ENCODE assay signal across 1 fruit fly cellular context in genomic region chrX:12719152-12719779, dm6.
TF ChIP-seq lines count a peak whose summit lies in the region.

No protein-coding gene starts in this region.

TF ChIP-seq in whole organism, embryonic, 481 proteins besides CTCF, POLR2A, EP300 and RAD21 (continued from another document and continues in another):
- TF ChIP-seq tna (GFP tag; IDR thresholded peaks at IDR 0.05; lab: Robert Waterston, UW; ENCODE audit: partially characterized antibody) (no peak), Ets97D (GFP tag; optimal IDR thresholded peaks at IDR 0.05; lab: Kevin White, UChicago) (no peak), CG14441 (GFP tag; IDR thresholded peaks at IDR 0.05; lab: Robert Waterston, UW) (peak; percentile 69), MESR4 (GFP tag; optimal IDR thresholded peaks at IDR 0.05; lab: Kevin White, UChicago) (no peak), psq (GFP tag; optimal IDR thresholded peaks at IDR 0.05; lab: Kevin White, UChicago) (no peak), Doc2 (GFP tag; IDR thresholded peaks at IDR 0.05; lab: Robert Waterston, UW) (no peak), Fer1 (GFP tag; optimal IDR thresholded peaks at IDR 0.05; lab: Kevin White, UChicago) (peak; percentile 73), Atf6 (GFP tag; IDR thresholded peaks at IDR 0.05; lab: Robert Waterston, UW) (peak; percentile 73), CG12659 (GFP tag; optimal IDR thresholded peaks at IDR 0.05; lab: Kevin White, UChicago) (peak; percentile 57), NC2α (GFP tag; optimal IDR thresholded peaks at IDR 0.05; lab: Kevin White, UChicago) (peak; percentile 11), Dad (GFP tag; optimal IDR thresholded peaks at IDR 0.05; lab: Kevin White, UChicago) (peak; percentile 68), CG33213 (GFP tag; optimal IDR thresholded peaks at IDR 0.05; lab: Kevin White, UChicago) (peak; percentile 56), bcd (GFP tag; optimal IDR thresholded peaks at IDR 0.05; lab: Kevin White, UChicago) (peak; percentile 67), Dip2 (GFP tag; IDR thresholded peaks at IDR 0.05; lab: Robert Waterston, UW) (no peak), CG17829 (tag; optimal IDR thresholded peaks at IDR 0.05; lab: Kevin White, UChicago) (peak; percentile 54), CG8388 (GFP tag; optimal IDR thresholded peaks at IDR 0.05; lab: Kevin White, UChicago) (peak; percentile 55), CG2678 (tag; optimal IDR thresholded peaks at IDR 0.05; lab: Kevin White, UChicago) (peak; percentile 75), CG32772 (GFP tag; IDR thresholded peaks at IDR 0.05; lab: Robert Waterston, UW) (peak; percentile 40; the same call in 1 of the 2 replicates), prd (optimal IDR thresholded peaks at IDR 0.05; lab: Kevin White, UChicago) (no peak), prd (GFP tag; IDR thresholded peaks at IDR 0.05; lab: Robert Waterston, UW) (peak; percentile 76), CG10147 (GFP tag; optimal IDR thresholded peaks at IDR 0.05; lab: Kevin White, UChicago) (peak; percentile 48), sim (GFP tag; IDR thresholded peaks at IDR 0.05; lab: Robert Waterston, UW) (no peak), ATbp (GFP tag; optimal IDR thresholded peaks at IDR 0.05; lab: Kevin White, UChicago) (peak; percentile 68), MTF-1 (GFP tag; optimal IDR thresholded peaks at IDR 0.05; lab: Kevin White, UChicago; ENCODE audit: borderline replicate concordance) (peak; percentile 32), Atf-2 (GFP tag; optimal IDR thresholded peaks at IDR 0.05; lab: Kevin White, UChicago) (peak; percentile 69), CG10654 (GFP tag; optimal IDR thresholded peaks at IDR 0.05; lab: Kevin White, UChicago) (peak; percentile 68), CG3838 (GFP tag; optimal IDR thresholded peaks at IDR 0.05; lab: Kevin White, UChicago) (no peak), knrl (GFP tag; IDR thresholded peaks at IDR 0.05; lab: Robert Waterston, UW; ENCODE audit: partially characterized antibody) (no peak), CG11723 (GFP tag; optimal IDR thresholded peaks at IDR 0.05; lab: Kevin White, UChicago) (peak; percentile 7), CG9876 (GFP tag; optimal IDR thresholded peaks at IDR 0.05; lab: Kevin White, UChicago) (peak; percentile 69), CG3065 (GFP tag; optimal IDR thresholded peaks at IDR 0.05; lab: Kevin White, UChicago) (no peak), tio (GFP tag; optimal IDR thresholded peaks at IDR 0.05; lab: Kevin White, UChicago) (peak; percentile 60), Hr3 (GFP tag; optimal IDR thresholded peaks at IDR 0.05; lab: Kevin White, UChicago) (peak; percentile 68), CG7963 (GFP tag; IDR thresholded peaks at IDR 0.05; lab: Robert Waterston, UW; ENCODE audit: partially characterized antibody) (no peak), CG7839 (tag; optimal IDR thresholded peaks at IDR 0.05; lab: Kevin White, UChicago) (peak; percentile 81), CG2889 (GFP tag; IDR thresholded peaks at IDR 0.05; lab: Robert Waterston, UW) (no peak), MBD-R2 (GFP tag; IDR thresholded peaks at IDR 0.05; lab: Robert Waterston, UW) (peak; percentile 25; the same call in 1 of the 2 replicates), ci (GFP tag; IDR thresholded peaks at IDR 0.05; lab: Robert Waterston, UW) (peak; percentile 69), Trl (optimal IDR thresholded peaks at IDR 0.05; lab: Kevin White, UChicago) (no peak), Trl (GFP tag; optimal IDR thresholded peaks at IDR 0.05; lab: Kevin White, UChicago) (peak; percentile 76), CG18476 (GFP tag; optimal IDR thresholded peaks at IDR 0.05; lab: Kevin White, UChicago) (peak; percentile 22), CG11695 (GFP tag; IDR thresholded peaks at IDR 0.05; lab: Robert Waterston, UW) (peak; percentile 53; the same call in 2 of the 3 replicates), CG17612 (GFP tag; IDR thresholded peaks at IDR 0.05; lab: Robert Waterston, UW) (no peak), mam (GFP tag; optimal IDR thresholded peaks at IDR 0.05; lab: Kevin White, UChicago) (peak; percentile 77), zen (tag; optimal IDR thresholded peaks at IDR 0.05; lab: Kevin White, UChicago) (peak; percentile 23), Mes4 (GFP tag; optimal IDR thresholded peaks at IDR 0.05; lab: Kevin White, UChicago) (peak; percentile 53), CG8290 (GFP tag; optimal IDR thresholded peaks at IDR 0.05; lab: Kevin White, UChicago) (no peak), CG8290 (tag; optimal IDR thresholded peaks at IDR 0.05; lab: Kevin White, UChicago) (peak in 1 of 2 experiments; percentile 80), CG12155 (GFP tag; optimal IDR thresholded peaks at IDR 0.05; lab: Kevin White, UChicago) (peak; percentile 51), chn (GFP tag; optimal IDR thresholded peaks at IDR 0.05; lab: Kevin White, UChicago) (peak; percentile 74), eyg (GFP tag; optimal IDR thresholded peaks at IDR 0.05; lab: Kevin White, UChicago) (peak; percentile 49), Bgb (GFP tag; IDR thresholded peaks at IDR 0.05; lab: Robert Waterston, UW; ENCODE audit: partially characterized antibody) (no peak), H15 (GFP tag; IDR thresholded peaks at IDR 0.05; lab: Robert Waterston, UW) (peak; percentile 66; the same call in 2 of the 3 replicates), stc (GFP tag; IDR thresholded peaks at IDR 0.05; lab: Robert Waterston, UW) (peak; percentile 43; the same call in 1 of the 2 replicates), HLH4C (GFP tag; IDR thresholded peaks at IDR 0.05; lab: Robert Waterston, UW; ENCODE audit: partially characterized antibody) (no peak), pzg (GFP tag; optimal IDR thresholded peaks at IDR 0.05; lab: Kevin White, UChicago) (no peak), org-1 (GFP tag; optimal IDR thresholded peaks at IDR 0.05; lab: Kevin White, UChicago) (peak; percentile 69), Med (GFP tag; lab: Kevin White, UChicago) (peak; percentile 96), CG10431 (GFP tag; optimal IDR thresholded peaks at IDR 0.05; lab: Kevin White, UChicago) (no peak), TFAM (GFP tag; optimal IDR thresholded peaks at IDR 0.05; lab: Kevin White, UChicago) (no peak), CG4854 (GFP tag; optimal IDR thresholded peaks at IDR 0.05; lab: Kevin White, UChicago) (peak; percentile 64), CG32532 (GFP tag; IDR thresholded peaks at IDR 0.05; lab: Robert Waterston, UW) (peak; percentile 70), CG2120 (GFP tag; optimal IDR thresholded peaks at IDR 0.05; lab: Kevin White, UChicago) (peak; percentile 79), Hr39 (optimal IDR thresholded peaks at IDR 0.05; lab: Kevin White, UChicago) (no peak), Tbp (GFP tag; optimal IDR thresholded peaks at IDR 0.05; lab: Kevin White, UChicago) (no peak), fd3F (GFP tag; optimal IDR thresholded peaks at IDR 0.05; lab: Kevin White, UChicago) (peak; percentile 3), CG9797 (GFP tag; optimal IDR thresholded peaks at IDR 0.05; lab: Kevin White, UChicago) (no peak), z (GFP tag; IDR thresholded peaks at IDR 0.05; lab: Robert Waterston, UW) (no peak), CG1792 (GFP tag; optimal IDR thresholded peaks at IDR 0.05; lab: Kevin White, UChicago) (peak; percentile 30), tgo (GFP tag; IDR thresholded peaks at IDR 0.05; lab: Robert Waterston, UW) (peak; percentile 56; the same call in 2 of the 3 replicates), HLH3B (GFP tag; IDR thresholded peaks at IDR 0.05; lab: Robert Waterston, UW) (peak; percentile 56; the same call in 1 of the 2 replicates), CG11456 (GFP tag; IDR thresholded peaks at IDR 0.05; lab: Robert Waterston, UW) (peak; percentile 71), Rx (GFP tag; IDR thresholded peaks at IDR 0.05; lab: Robert Waterston, UW) (peak; percentile 69), CG17186 (GFP tag; optimal IDR thresholded peaks at IDR 0.05; lab: Kevin White, UChicago) (peak; percentile 9), Taf1 (GFP tag; IDR thresholded peaks at IDR 0.05; lab: Robert Waterston, UW) (no peak), CG18262 (tag; optimal IDR thresholded peaks at IDR 0.05; lab: Kevin White, UChicago) (peak; percentile 64), ranshi (GFP tag; IDR thresholded peaks at IDR 0.05; lab: Robert Waterston, UW) (peak; percentile 69), p53 (GFP tag; optimal IDR thresholded peaks at IDR 0.05; lab: Kevin White, UChicago) (no peak), CG13775 (GFP tag; optimal IDR thresholded peaks at IDR 0.05; lab: Kevin White, UChicago) (peak; percentile 60), CG30431 (GFP tag; optimal IDR thresholded peaks at IDR 0.05; lab: Kevin White, UChicago) (peak; percentile 65), CG3281 (GFP tag; optimal IDR thresholded peaks at IDR 0.05; lab: Kevin White, UChicago) (peak; percentile 75), CG8089 (GFP tag; optimal IDR thresholded peaks at IDR 0.05; lab: Kevin White, UChicago) (peak; percentile 74), hth (optimal IDR thresholded peaks at IDR 0.05; lab: Kevin White, UChicago) (no peak), CG10209 (GFP tag; optimal IDR thresholded peaks at IDR 0.05; lab: Kevin White, UChicago) (peak; percentile 69), dati (GFP tag; IDR thresholded peaks at IDR 0.05; lab: Robert Waterston, UW) (0 out of 2 replicates have a peak, but pooled peaks have one; percentile 22), lilli (GFP tag; optimal IDR thresholded peaks at IDR 0.05; lab: Kevin White, UChicago) (peak; percentile 66), ftz-f1 (GFP tag; optimal IDR thresholded peaks at IDR 0.05; lab: Kevin White, UChicago) (no peak), Vsx1 (GFP tag; optimal IDR thresholded peaks at IDR 0.05; lab: Kevin White, UChicago) (peak; percentile 40), CG17568 (GFP tag; optimal IDR thresholded peaks at IDR 0.05; lab: Kevin White, UChicago) (peak; percentile 28), CkIIα-i1 (GFP tag; IDR thresholded peaks at IDR 0.05; lab: Robert Waterston, UW) (no peak), CG17802 (tag; optimal IDR thresholded peaks at IDR 0.05; lab: Kevin White, UChicago) (peak; percentile 46), run (tag; optimal IDR thresholded peaks at IDR 0.05; lab: Kevin White, UChicago) (peak; percentile 15), NFAT (GFP tag; IDR thresholded peaks at IDR 0.05; lab: Robert Waterston, UW) (no peak), Dfd (GFP tag; optimal IDR thresholded peaks at IDR 0.05; lab: Kevin White, UChicago) (no peak), Side (GFP tag; optimal IDR thresholded peaks at IDR 0.05; lab: Kevin White, UChicago) (peak; percentile 65), gt (GFP tag; IDR thresholded peaks at IDR 0.05; lab: Robert Waterston, UW) (no peak), CG8478 (optimal IDR thresholded peaks at IDR 0.05; lab: Kevin White, UChicago) (no peak), crol (GFP tag; IDR thresholded peaks at IDR 0.05; lab: Robert Waterston, UW) (0 out of 2 replicates have a peak, but pooled peaks have one; percentile 7), E2f2 (GFP tag; IDR thresholded peaks at IDR 0.05; lab: Robert Waterston, UW) (no peak), CG18011 (GFP tag; optimal IDR thresholded peaks at IDR 0.05; lab: Kevin White, UChicago) (peak; percentile 6), CG4360 (GFP tag; IDR thresholded peaks at IDR 0.05; lab: Robert Waterston, UW) (no peak), Kr (GFP tag; optimal IDR thresholded peaks at IDR 0.05; lab: Kevin White, UChicago) (no peak), NC2β (GFP tag; optimal IDR thresholded peaks at IDR 0.05; lab: Kevin White, UChicago) (peak; percentile 56), CG18764 (GFP tag; optimal IDR thresholded peaks at IDR 0.05; lab: Kevin White, UChicago) (peak; percentile 21), CG33557 (GFP tag; optimal IDR thresholded peaks at IDR 0.05; lab: Kevin White, UChicago) (no peak), CG6689 (GFP tag; IDR thresholded peaks at IDR 0.05; lab: Robert Waterston, UW) (peak; percentile 66), CG2199 (GFP tag; IDR thresholded peaks at IDR 0.05; lab: Robert Waterston, UW) (no peak), ara (GFP tag; IDR thresholded peaks at IDR 0.05; lab: Robert Waterston, UW) (peak; percentile 49; the same call in 1 of the 2 replicates), CG15514 (GFP tag; optimal IDR thresholded peaks at IDR 0.05; lab: Kevin White, UChicago) (peak; percentile 37), tx (GFP tag; optimal IDR thresholded peaks at IDR 0.05; lab: Kevin White, UChicago) (peak; percentile 69), CG6254 (GFP tag; optimal IDR thresholded peaks at IDR 0.05; lab: Kevin White, UChicago) (peak; percentile 62), slbo (GFP tag; IDR thresholded peaks at IDR 0.05; lab: Robert Waterston, UW) (peak; percentile 81), Sry-δ (GFP tag; optimal IDR thresholded peaks at IDR 0.05; lab: Kevin White, UChicago) (peak; percentile 21), CG1024 (GFP tag; IDR thresholded peaks at IDR 0.05; lab: Robert Waterston, UW) (peak; percentile 36; the same call in 1 of the 2 replicates), CG3726 (GFP tag; IDR thresholded peaks at IDR 0.05; lab: Robert Waterston, UW) (no peak), bab2 (GFP tag; optimal IDR thresholded peaks at IDR 0.05; lab: Kevin White, UChicago) (peak; percentile 65), Lhr (GFP tag; optimal IDR thresholded peaks at IDR 0.05; lab: Kevin White, UChicago) (peak; percentile 26), Nf-YC (tag; optimal IDR thresholded peaks at IDR 0.05; lab: Kevin White, UChicago) (no peak), CG42726 (GFP tag; IDR thresholded peaks at IDR 0.05; lab: Robert Waterston, UW; ENCODE audit: partially characterized antibody) (no peak), lbe (GFP tag; optimal IDR thresholded peaks at IDR 0.05; lab: Kevin White, UChicago) (peak; percentile 42), Nf-YB (GFP tag; optimal IDR thresholded peaks at IDR 0.05; lab: Kevin White, UChicago) (peak; percentile 5), inv (GFP tag; IDR thresholded peaks at IDR 0.05; lab: Robert Waterston, UW; ENCODE audit: partially characterized antibody) (no peak), CG16863 (GFP tag; optimal IDR thresholded peaks at IDR 0.05; lab: Kevin White, UChicago) (peak; percentile 67), CG15073 (GFP tag; optimal IDR thresholded peaks at IDR 0.05; lab: Kevin White, UChicago) (no peak), jigr1 (GFP tag; IDR thresholded peaks at IDR 0.05; lab: Robert Waterston, UW) (no peak), esg (GFP tag; conservative IDR thresholded peaks at IDR 0.05; lab: Robert Waterston, UW) (peak; percentile 61), Sox102F (GFP tag; optimal IDR thresholded peaks at IDR 0.05; lab: Kevin White, UChicago) (peak; percentile 81), CG4707 (GFP tag; optimal IDR thresholded peaks at IDR 0.05; lab: Kevin White, UChicago) (no peak), CG6813 (GFP tag; optimal IDR thresholded peaks at IDR 0.05; lab: Kevin White, UChicago) (peak; percentile 58), kay (GFP tag; optimal IDR thresholded peaks at IDR 0.05; lab: Kevin White, UChicago) (no peak), CG13296 (GFP tag; optimal IDR thresholded peaks at IDR 0.05; lab: Kevin White, UChicago) (peak; percentile 50), CG8359 (GFP tag; optimal IDR thresholded peaks at IDR 0.05; lab: Kevin White, UChicago; ENCODE audit: borderline replicate concordance) (peak; percentile 37)
